Worm (Caenorhabditis elegans) whole organism, L4 larva: Measurements from ENCODE around the gene K10D11.3.
A peak's percentile ranks its signal among the peaks of the same experiment; 100 is the strongest.

Experiments
- ces-1 ChIP-seq: fragments of 150-350 bp; sonication (generic microtip); optimal IDR thresholded peaks from 4 replicates; lab custom pipeline; 2014; ENCODE audit warnings: missing biosample characterization, missing genetic modification reagents, missing genetic modification characterization
- madf-9 ChIP-seq: fragments of 200-800 bp; sonication (Bioruptor generic); conservative IDR thresholded peaks from 2 replicates; pipeline ENCODE4 v1.3.6; 2022; ENCODE audit warnings: missing genetic modification reagents, missing genetic modification characterization, missing compliant biosample characterization
- nhr-10 ChIP-seq: fragments of 150-350 bp; optimal IDR thresholded peaks from 2 replicates; lab custom pipeline; 2014; ENCODE audit warnings: missing biosample characterization, missing genetic modification characterization
- pqm-1 ChIP-seq: sonication (generic microtip); optimal IDR thresholded peaks from 2 replicates; lab custom pipeline; 2017; ENCODE audit warnings: missing biosample characterization, missing genetic modification characterization
- rbr-2 ChIP-seq: sonication (generic microtip); optimal IDR thresholded peaks from 2 replicates; lab custom pipeline; 2016; ENCODE audit warnings: missing genotype, missing genetic modification characterization, missing compliant biosample characterization
- unc-62 ChIP-seq, 3 experiments: fragments of 150-350 bp in 1 of 3; sonication (generic microtip); optimal IDR thresholded peaks in 2 of 3; peaks in 1 of 3; 1 replicate in 1 of 3; 2 replicates in 2 of 3; lab custom pipeline; 2014 to 2017; ENCODE audit warnings: missing biosample characterization in 3 of 3, missing genetic modification characterization in 3 of 3, missing genetic modification reagents in 3 of 3, missing genotype in 1 of 3
- ztf-11 ChIP-seq: fragments of 150-350 bp; optimal IDR thresholded peaks from 2 replicates; lab custom pipeline; 2014; ENCODE audit warnings: missing biosample characterization, missing genetic modification characterization
- ztf-7 ChIP-seq: fragments of 150-350 bp; optimal IDR thresholded peaks from 2 replicates; lab custom pipeline; 2014; ENCODE audit warnings: missing biosample characterization, missing genetic modification characterization

- TF ChIP-seq pqm-1 (tag; lab: Kevin White, UChicago): no peak
- TF ChIP-seq unc-62 (GFP tag; optimal IDR thresholded peaks at IDR 0.05 in 1 of 2; lab: Kevin White, UChicago): peak in 1 of 2 experiments; percentile 79
- no peak for TF ChIP-seq unc-62 (tag; optimal IDR thresholded peaks at IDR 0.05; lab: Kevin White, UChicago)
- TF ChIP-seq ztf-7 (tag; lab: Kevin White, UChicago): no peak
- no peak for TF ChIP-seq rbr-2
- no peak for TF ChIP-seq ces-1 (GFP tag; lab: Kevin White, UChicago)
- TF ChIP-seq madf-9 (GFP tag; lab: Robert Waterston, UW): no peak
- TF ChIP-seq ztf-11 (tag; lab: Kevin White, UChicago): no peak
- TF ChIP-seq nhr-10 (tag; lab: Kevin White, UChicago): no peak
Measured at ce11 chrIV:13029674-13030466, 43.9 kb upstream of the K10D11.3 start.
